Worm (Caenorhabditis elegans) whole organism, L4 larva: ENCODE measurements around the gene F23H12.7.

ENCODE experiments used
- ama-1 ChIP-seq: fragments of 150-350 bp; optimal IDR thresholded peaks from 2 replicates; lab custom pipeline; 2014; ENCODE audit warnings: inconsistent platforms, mixed read lengths
- ceh-82 ChIP-seq: sonication (generic microtip); optimal IDR thresholded peaks from 2 replicates; lab custom pipeline; 2017; ENCODE audit warnings: missing biosample characterization, missing genetic modification characterization
- fkh-10 ChIP-seq: fragments of 150-350 bp; optimal IDR thresholded peaks from 2 replicates; lab custom pipeline; 2014; ENCODE audit warnings: missing biosample characterization, missing genetic modification reagents, missing genetic modification characterization
- lin-38 ChIP-seq: fragments of 200-800 bp; sonication (Bioruptor generic); IDR thresholded peaks from 2 replicates; pipeline ENCODE4 v1.3.6; 2022; ENCODE audit warnings: missing genetic modification reagents, missing genetic modification characterization, missing compliant biosample characterization
- mes-2 ChIP-seq: sonication (generic microtip); optimal IDR thresholded peaks from 2 replicates; lab custom pipeline; 2016; ENCODE audit warnings: missing genotype, mild to moderate bottlenecking, missing genetic modification characterization, missing compliant biosample characterization; ENCODE audit not compliant: poor library complexity, severe bottlenecking
- mxl-2 ChIP-seq: fragments of 200-800 bp; sonication (Bioruptor generic); conservative IDR thresholded peaks from 2 replicates; pipeline ENCODE4 v1.3.6; 2022; ENCODE audit warnings: missing genetic modification reagents, missing genetic modification characterization, missing compliant biosample characterization
- nhr-102 ChIP-seq: sonication (generic microtip); optimal IDR thresholded peaks from 2 replicates; lab custom pipeline; 2016; ENCODE audit warnings: mild to moderate bottlenecking, missing genetic modification characterization, moderate library complexity, missing compliant biosample characterization
- pha-4 ChIP-seq, 2 experiments: fragments of 150-350 bp in 1 of 2; fragments of 200-800 bp in 1 of 2; sonication (Bioruptor generic) in 1 of 2; IDR thresholded peaks in 1 of 2; optimal IDR thresholded peaks in 1 of 2; 2 replicates each; pipeline versions ENCODE4 v1.3.6 to Lab custom; 2014 to 2022; ENCODE audit warnings: missing genetic modification characterization in 2 of 2, missing genetic modification reagents in 2 of 2, missing biosample characterization in 1 of 2, missing compliant biosample characterization in 1 of 2
- unc-62 ChIP-seq, 3 experiments: fragments of 150-350 bp in 1 of 3; sonication (generic microtip); optimal IDR thresholded peaks in 2 of 3; peaks in 1 of 3; 1 replicate in 1 of 3; 2 replicates in 2 of 3; lab custom pipeline; 2014 to 2017; ENCODE audit warnings: missing biosample characterization in 3 of 3, missing genetic modification characterization in 3 of 3, missing genetic modification reagents in 3 of 3, missing genotype in 1 of 3

ce11 chrV:12410416-12411001 lies 39.0 kb downstream of the F23H12.7 start, which contains the start of gene hrg-2:
- no peak for TF ChIP-seq ama-1 (lab: Kevin White, UChicago)
- no peak for TF ChIP-seq unc-62 (GFP tag; optimal IDR thresholded peaks at IDR 0.05 in 1 of 2; lab: Kevin White, UChicago)
- TF ChIP-seq unc-62 (tag; optimal IDR thresholded peaks at IDR 0.05; lab: Kevin White, UChicago) = no peak
- no peak for TF ChIP-seq pha-4 (GFP tag; IDR thresholded peaks at IDR 0.05; lab: Robert Waterston, UW)
- TF ChIP-seq pha-4 (tag; optimal IDR thresholded peaks at IDR 0.05; lab: Kevin White, UChicago) = no peak
- no peak for TF ChIP-seq ceh-82 (tag; lab: Kevin White, UChicago)
- TF ChIP-seq fkh-10 = no peak
- no peak for TF ChIP-seq nhr-102
- no peak for TF ChIP-seq lin-38 (GFP tag; lab: Robert Waterston, UW)
- no peak for TF ChIP-seq mxl-2 (GFP tag; lab: Robert Waterston, UW)
- TF ChIP-seq mes-2 (tag; lab: Kevin White, UChicago) = no peak
